Worm (Caenorhabditis elegans): ENCODE measurements around the gene nsph-3.2.

The nsph-3.2 gene

DNA sequence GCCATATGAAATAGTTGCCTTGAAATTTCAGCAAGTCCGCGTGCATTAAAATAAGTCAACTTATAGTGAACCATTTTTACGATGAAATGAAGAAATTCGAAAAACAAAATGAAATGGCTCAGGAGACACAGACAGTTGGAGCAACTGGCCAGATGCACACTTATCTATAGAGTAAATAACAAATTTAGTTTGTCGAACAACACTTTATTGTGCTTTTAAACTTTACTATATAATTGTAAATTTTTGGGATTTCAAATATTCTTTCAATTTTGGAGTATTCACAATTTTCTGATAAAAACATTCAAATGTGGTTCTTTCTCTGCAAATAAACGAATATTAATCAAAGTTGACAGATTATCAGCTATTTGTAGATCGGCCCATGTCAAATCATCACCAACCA lies 27.5 kb downstream of the nsph-3.2 start, which contains the start of gene gst-3:
Gene gst-3 (minus strand): TSS at position 101 of the 400 bp plus-strand sequence.
- TF ChIP-seq klf-2 (GFP tag; conservative IDR thresholded peaks at IDR 0.05): no peak
- no peak for TF ChIP-seq ztf-23 (GFP tag; IDR thresholded peaks at IDR 0.05)
- no peak for TF ChIP-seq cog-1 (tag; optimal IDR thresholded peaks at IDR 0.05)
- no peak for TF ChIP-seq tab-1 (GFP tag; IDR thresholded peaks at IDR 0.05)
- no peak for TF ChIP-seq med-1 (GFP tag; optimal IDR thresholded peaks at IDR 0.05; ENCODE audit: insufficient read depth)
- TF ChIP-seq T22C8.4 (GFP tag; IDR thresholded peaks at IDR 0.05): no peak
- TF ChIP-seq ztf-29 (GFP tag; IDR thresholded peaks at IDR 0.05): no peak
- no peak for TF ChIP-seq flt-1 (GFP tag; IDR thresholded peaks at IDR 0.05)
- TF ChIP-seq ref-1 (GFP tag; conservative IDR thresholded peaks at IDR 0.05): no peak

DNA sequence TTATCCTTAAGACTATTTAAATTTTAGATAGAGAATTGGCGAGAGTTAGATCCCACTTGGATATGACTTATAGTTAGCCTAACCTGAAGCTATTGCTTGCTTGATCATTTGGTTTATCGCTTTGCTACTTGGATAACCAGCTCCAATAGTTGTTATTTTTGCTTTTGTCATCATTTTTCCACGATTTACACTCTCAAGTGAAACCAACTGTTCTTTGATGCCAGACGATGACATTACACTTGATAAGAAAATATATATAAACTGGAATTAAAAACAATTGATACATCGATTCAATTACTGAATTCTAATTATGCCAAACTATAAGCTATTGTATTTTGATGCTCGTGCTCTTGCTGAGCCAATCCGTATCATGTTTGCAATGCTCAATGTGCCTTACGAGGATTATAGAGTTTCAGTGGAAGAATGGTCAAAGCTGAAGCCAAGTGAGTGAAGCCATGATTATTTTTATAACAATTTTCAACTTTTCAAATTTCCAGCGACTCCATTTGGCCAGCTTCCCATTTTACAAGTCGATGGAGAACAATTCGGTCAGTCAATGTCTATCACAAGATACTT lies 29.3 kb downstream of the nsph-3.2 start, which contains the start of the genes gst-2, gst-4 and dhs-12:
Gene gst-2 (minus strand): TSS at position 132 of the 576 bp plus-strand sequence.
Gene gst-4 (plus strand): TSS at position 296 of the 576 bp plus-strand sequence.
Gene dhs-12 (plus strand): TSS at position 526 of the 576 bp plus-strand sequence.
- TF ChIP-seq T22C8.4 (GFP tag; IDR thresholded peaks at IDR 0.05) (no peak), klf-2 (GFP tag; conservative IDR thresholded peaks at IDR 0.05) (no peak), cog-1 (tag; optimal IDR thresholded peaks at IDR 0.05) (no peak), ztf-23 (GFP tag; IDR thresholded peaks at IDR 0.05) (no peak), ref-1 (GFP tag; conservative IDR thresholded peaks at IDR 0.05) (no peak)

DNA sequence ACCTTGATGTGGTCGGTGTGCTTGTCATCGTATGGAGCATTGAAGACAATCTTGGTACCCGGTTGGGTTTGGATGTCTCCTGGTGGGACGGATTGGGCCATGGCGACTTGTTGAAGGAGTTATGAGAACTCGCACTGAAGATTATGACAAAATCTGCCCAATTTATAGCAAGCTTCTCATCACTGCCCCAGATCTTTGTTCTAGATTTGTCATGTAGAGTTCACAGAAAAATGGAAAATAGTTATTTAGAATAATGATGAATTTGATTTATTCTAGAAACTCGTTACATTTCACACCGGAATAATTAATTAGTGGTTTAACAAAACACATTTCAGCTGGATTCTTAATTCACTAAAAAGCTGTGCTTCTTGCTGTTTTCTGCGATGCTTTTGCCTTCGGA lies 31.0 kb downstream of the nsph-3.2 start, which contains the start of gene msp-38:
Gene msp-38 (minus strand): TSS at position 101 of the 400 bp plus-strand sequence.
- no peak for TF ChIP-seq flt-1 (GFP tag; IDR thresholded peaks at IDR 0.05)
- TF ChIP-seq tab-1 (GFP tag; IDR thresholded peaks at IDR 0.05): no peak
- TF ChIP-seq T22C8.4 (GFP tag; IDR thresholded peaks at IDR 0.05): no peak
- no peak for TF ChIP-seq ztf-29 (GFP tag; IDR thresholded peaks at IDR 0.05)
- TF ChIP-seq ref-1 (GFP tag; conservative IDR thresholded peaks at IDR 0.05): no peak
- TF ChIP-seq med-1 (GFP tag; optimal IDR thresholded peaks at IDR 0.05; ENCODE audit: insufficient read depth): no peak
- TF ChIP-seq klf-2 (GFP tag; conservative IDR thresholded peaks at IDR 0.05): no peak

DNA sequence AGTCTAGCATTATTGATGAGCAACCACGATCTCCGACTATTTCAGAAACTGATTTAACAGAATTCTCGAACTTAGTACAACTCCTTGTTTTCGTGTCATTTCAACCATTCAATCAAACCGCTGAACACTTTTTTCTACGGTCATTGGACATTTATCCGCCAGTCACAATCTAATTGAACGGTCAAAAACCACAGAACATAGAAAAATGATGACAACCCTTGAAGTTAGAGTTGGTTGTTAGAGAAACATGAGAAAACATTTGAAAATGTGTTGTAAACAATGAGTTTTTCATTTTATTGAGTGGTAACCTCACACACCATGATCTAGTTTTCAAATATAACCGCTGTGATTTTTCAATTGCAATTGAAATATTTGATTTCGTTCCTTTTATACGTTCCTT lies 31.8 kb downstream of the nsph-3.2 start:
- TF ChIP-seq tab-1 (GFP tag; IDR thresholded peaks at IDR 0.05): no peak
- TF ChIP-seq klf-2 (GFP tag; conservative IDR thresholded peaks at IDR 0.05): no peak
- TF ChIP-seq flt-1 (GFP tag; IDR thresholded peaks at IDR 0.05): no peak
- TF ChIP-seq ztf-29 (GFP tag; IDR thresholded peaks at IDR 0.05): no peak

DNA sequence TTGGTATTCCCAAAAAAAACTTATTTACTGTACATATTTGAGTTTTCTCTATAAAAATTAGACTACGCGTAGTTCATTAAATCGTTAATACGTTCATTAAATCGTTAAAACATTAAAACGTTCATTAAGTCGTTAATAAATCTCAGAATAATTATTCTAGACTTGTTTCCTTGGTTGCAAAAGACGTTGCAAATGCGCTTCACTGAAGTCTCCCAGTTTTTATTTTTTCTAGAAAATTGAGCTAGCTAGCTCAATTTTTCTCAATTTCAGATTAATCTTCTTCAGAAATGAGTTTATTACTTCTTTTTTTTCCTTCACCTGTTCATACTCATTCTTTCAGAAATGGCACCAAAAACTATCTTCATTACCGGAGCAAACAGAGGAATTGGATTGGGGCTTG lies 32.2 kb downstream of the nsph-3.2 start:
- no peak for TF ChIP-seq med-1 (GFP tag; optimal IDR thresholded peaks at IDR 0.05; ENCODE audit: insufficient read depth)
- no peak for TF ChIP-seq ztf-23 (GFP tag; IDR thresholded peaks at IDR 0.05)
- TF ChIP-seq ztf-29 (GFP tag; IDR thresholded peaks at IDR 0.05): no peak
- no peak for TF ChIP-seq klf-2 (GFP tag; conservative IDR thresholded peaks at IDR 0.05)
- TF ChIP-seq flt-1 (GFP tag; IDR thresholded peaks at IDR 0.05): no peak
- no peak for TF ChIP-seq tab-1 (GFP tag; IDR thresholded peaks at IDR 0.05)
- no peak for TF ChIP-seq T22C8.4 (GFP tag; IDR thresholded peaks at IDR 0.05)
- no peak for TF ChIP-seq cog-1 (tag; optimal IDR thresholded peaks at IDR 0.05)
- no peak for TF ChIP-seq ref-1 (GFP tag; conservative IDR thresholded peaks at IDR 0.05)

DNA sequence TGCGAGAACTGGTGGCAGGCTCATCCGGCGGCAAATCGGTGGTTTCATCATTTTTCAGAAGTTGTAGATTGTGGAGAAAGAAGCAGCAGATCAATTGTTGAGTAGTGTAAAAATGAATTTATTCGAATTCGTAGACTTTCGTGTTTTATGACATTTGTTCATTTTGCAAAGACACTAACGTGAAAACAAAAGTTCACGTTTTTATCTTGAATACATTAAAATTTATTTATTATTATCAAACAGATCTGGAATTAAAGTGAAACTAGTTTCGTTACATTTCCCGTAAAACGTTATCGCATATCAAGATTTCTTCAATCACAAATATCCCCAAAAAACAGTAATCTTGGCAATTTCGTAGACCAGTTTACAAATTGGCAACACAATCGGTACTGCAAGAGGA lies 34.2 kb downstream of the nsph-3.2 start, which contains the start of gene T14G10.8:
Gene T14G10.8 (minus strand): TSS at position 101 of the 400 bp plus-strand sequence.
- TF ChIP-seq ref-1 (GFP tag; conservative IDR thresholded peaks at IDR 0.05) (no peak), cog-1 (tag; optimal IDR thresholded peaks at IDR 0.05) (no peak), ztf-29 (GFP tag; IDR thresholded peaks at IDR 0.05) (no peak), klf-2 (GFP tag; conservative IDR thresholded peaks at IDR 0.05) (no peak), tab-1 (GFP tag; IDR thresholded peaks at IDR 0.05) (no peak), flt-1 (GFP tag; IDR thresholded peaks at IDR 0.05) (no peak), T22C8.4 (GFP tag; IDR thresholded peaks at IDR 0.05) (no peak), med-1 (GFP tag; optimal IDR thresholded peaks at IDR 0.05; ENCODE audit: insufficient read depth) (no peak), ztf-23 (GFP tag; IDR thresholded peaks at IDR 0.05) (no peak)

DNA sequence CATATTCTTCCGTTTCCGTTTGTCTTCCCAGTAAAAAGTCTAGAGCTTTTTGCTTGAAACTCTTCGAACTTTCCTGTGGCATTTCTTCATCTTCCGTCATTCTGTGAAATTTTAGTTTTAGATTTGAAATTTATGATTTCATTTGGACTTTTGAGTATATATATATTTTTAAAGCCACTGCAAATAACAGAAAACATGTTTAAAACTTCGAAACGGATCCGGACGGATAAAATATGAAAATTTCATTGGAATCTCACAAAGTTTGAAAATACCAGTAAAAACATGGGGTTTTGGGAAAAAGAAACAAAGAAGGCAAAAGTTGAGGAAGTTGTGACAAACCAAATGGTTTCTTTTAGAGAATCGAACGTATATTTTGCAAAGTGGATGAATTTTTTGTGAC lies 36.3 kb downstream of the nsph-3.2 start, which contains the start of gene pigs-1:
Gene pigs-1 (minus strand): TSS at position 101 of the 400 bp plus-strand sequence.
- no peak for TF ChIP-seq cog-1 (tag; optimal IDR thresholded peaks at IDR 0.05)
- TF ChIP-seq flt-1 (GFP tag; IDR thresholded peaks at IDR 0.05): no peak
- no peak for TF ChIP-seq tab-1 (GFP tag; IDR thresholded peaks at IDR 0.05)
- no peak for TF ChIP-seq med-1 (GFP tag; optimal IDR thresholded peaks at IDR 0.05; ENCODE audit: insufficient read depth)
- no peak for TF ChIP-seq ref-1 (GFP tag; conservative IDR thresholded peaks at IDR 0.05)

DNA sequence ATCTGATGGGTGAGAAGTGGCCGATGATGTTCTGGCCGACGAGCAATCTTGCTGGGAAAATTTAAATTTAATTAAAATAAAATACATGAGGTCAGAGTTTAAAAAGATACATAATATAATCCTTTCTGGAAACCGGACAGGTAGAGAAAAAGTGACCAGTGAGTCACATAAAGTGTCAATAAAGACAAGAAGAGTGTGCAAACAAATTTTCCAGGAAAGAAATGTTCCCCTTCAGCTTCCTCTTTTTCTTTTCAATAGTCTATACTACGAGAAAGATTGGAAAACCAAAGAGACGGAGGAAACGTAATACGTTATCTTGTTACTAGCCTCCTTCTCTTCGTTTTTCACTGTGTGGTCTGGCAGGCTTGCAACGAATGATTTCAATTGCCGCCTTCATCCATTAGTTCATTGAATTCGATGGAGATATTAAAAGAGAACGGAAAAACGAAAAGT lies 37.9 kb downstream of the nsph-3.2 start, which contains the start of gene tsp-12:
Gene tsp-12 (minus strand): TSS at position 51 of the 453 bp plus-strand sequence.
- TF ChIP-seq tab-1 (GFP tag; IDR thresholded peaks at IDR 0.05) (no peak), med-1 (GFP tag; optimal IDR thresholded peaks at IDR 0.05; ENCODE audit: insufficient read depth) (no peak), ref-1 (GFP tag; conservative IDR thresholded peaks at IDR 0.05) (no peak), ztf-23 (GFP tag; IDR thresholded peaks at IDR 0.05) (no peak), klf-2 (GFP tag; conservative IDR thresholded peaks at IDR 0.05) (no peak), flt-1 (GFP tag; IDR thresholded peaks at IDR 0.05) (no peak), T22C8.4 (GFP tag; IDR thresholded peaks at IDR 0.05) (no peak), cog-1 (tag; optimal IDR thresholded peaks at IDR 0.05) (no peak)

DNA sequence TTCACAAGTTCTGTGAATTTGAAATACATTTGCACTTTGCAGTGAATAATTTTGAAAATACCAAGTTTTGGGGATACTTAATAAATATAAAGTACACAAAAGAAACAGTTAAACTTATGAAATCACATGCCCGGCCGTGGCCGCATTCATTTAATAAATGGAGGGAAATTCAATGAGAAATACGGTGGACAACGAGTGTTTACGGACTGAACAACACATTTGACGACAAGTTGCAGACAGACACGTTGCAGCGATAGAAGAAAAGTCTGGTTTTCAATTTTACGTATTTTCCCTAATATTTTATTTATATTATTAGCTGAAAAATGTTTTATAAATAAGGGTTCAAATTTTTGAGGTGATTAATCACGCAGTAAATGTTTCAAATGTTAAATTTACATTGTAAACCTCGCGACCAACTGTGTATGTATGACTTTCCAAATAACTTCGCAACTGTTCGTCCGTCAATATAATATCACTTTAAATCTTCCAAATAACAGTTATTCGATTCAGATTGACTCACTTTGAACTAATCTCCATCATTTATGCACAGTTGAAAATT lies 38.8 kb downstream of the nsph-3.2 start, which contains the start of gene copg-1:
Gene copg-1 (plus strand): TSS at position 509 of the 559 bp plus-strand sequence.
- TF ChIP-seq ztf-29 (GFP tag; IDR thresholded peaks at IDR 0.05) (no peak), med-1 (GFP tag; optimal IDR thresholded peaks at IDR 0.05; ENCODE audit: insufficient read depth) (no peak), ztf-23 (GFP tag; IDR thresholded peaks at IDR 0.05) (no peak), flt-1 (GFP tag; IDR thresholded peaks at IDR 0.05) (no peak), tab-1 (GFP tag; IDR thresholded peaks at IDR 0.05) (no peak), T22C8.4 (GFP tag; IDR thresholded peaks at IDR 0.05) (no peak), ref-1 (GFP tag; conservative IDR thresholded peaks at IDR 0.05) (no peak), cog-1 (tag; optimal IDR thresholded peaks at IDR 0.05) (no peak), klf-2 (GFP tag; conservative IDR thresholded peaks at IDR 0.05) (no peak)

Measured in whole organism, midembryonic.